Worm (Caenorhabditis elegans): ENCODE data around the gene ugt-54.

ce11 chrIV:10812099-10812498, 50.6 kb downstream of the ugt-54 start, which contains the start of gene miz-1:
- no peak for TF ChIP-seq nhr-11 (tag; optimal IDR thresholded peaks at IDR 0.05)
- no peak for TF ChIP-seq aly-2 (tag; optimal IDR thresholded peaks at IDR 0.05)
- no peak for TF ChIP-seq ztf-11 (tag; optimal IDR thresholded peaks at IDR 0.05)
- TF ChIP-seq mdl-1 (tag; optimal IDR thresholded peaks at IDR 0.05): no peak
- no peak for TF ChIP-seq unc-62 (GFP tag; optimal IDR thresholded peaks at IDR 0.05)
- no peak for TF ChIP-seq unc-55 (GFP tag; optimal IDR thresholded peaks at IDR 0.05)
- TF ChIP-seq nhr-25 (tag; optimal IDR thresholded peaks at IDR 0.05): no peak
- no peak for TF ChIP-seq ZK546.5 (tag; optimal IDR thresholded peaks at IDR 0.05)
- no peak for TF ChIP-seq fos-1 (tag; optimal IDR thresholded peaks at IDR 0.05)
